Fruit fly (Drosophila melanogaster): ENCODE results near the gene CG15731.
A peak's percentile ranks its signal among the peaks of the same experiment; 100 is the strongest.

The CG15731 gene

DNA sequence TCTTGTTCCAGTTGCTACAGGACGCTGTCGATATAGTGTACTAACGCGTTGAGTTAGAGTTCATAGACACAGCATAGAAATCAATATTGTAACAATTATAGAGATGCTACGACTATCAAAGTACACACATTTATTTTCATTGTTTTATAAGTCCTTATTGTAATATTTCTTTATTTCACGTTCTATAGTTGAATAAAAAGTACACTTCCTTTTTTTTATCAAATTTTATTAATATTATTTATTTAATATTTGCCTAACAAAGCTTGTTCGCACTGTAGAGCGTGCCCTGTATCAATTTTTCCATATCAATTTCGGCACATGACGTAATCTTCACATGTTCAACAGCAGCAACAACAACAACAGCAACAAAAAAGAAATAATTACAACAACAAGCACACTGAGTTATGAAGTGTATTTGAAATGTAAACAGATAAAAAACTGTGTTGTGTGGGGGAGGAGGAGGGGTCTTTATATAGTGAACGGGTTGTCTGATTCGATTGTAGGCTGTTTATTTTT lies 16.4 kb upstream of the CG15731 start (continued):
- peak; percentile 21 for TF ChIP-seq CG4617 (GFP tag; optimal IDR thresholded peaks at IDR 0.05; ENCODE audit: borderline replicate concordance)
- TF ChIP-seq wdn (GFP tag; IDR thresholded peaks at IDR 0.05): no peak
- TF ChIP-seq CG3847 (GFP tag; IDR thresholded peaks at IDR 0.05): peak; percentile 80
- TF ChIP-seq CG17802 (tag; optimal IDR thresholded peaks at IDR 0.05): no peak
- no peak for TF ChIP-seq ftz-f1 (GFP tag; optimal IDR thresholded peaks at IDR 0.05)
- no peak for TF ChIP-seq sr (GFP tag; IDR thresholded peaks at IDR 0.05)
- no peak for TF ChIP-seq CG3995 (GFP tag; optimal IDR thresholded peaks at IDR 0.05)
- TF ChIP-seq CG15601 (tag; optimal IDR thresholded peaks at IDR 0.05): peak; percentile 72
- TF ChIP-seq CoRest (tag; optimal IDR thresholded peaks at IDR 0.05): peak; percentile 91
- TF ChIP-seq h (optimal IDR thresholded peaks at IDR 0.05): no peak
- no peak for TF ChIP-seq hb (GFP tag; IDR thresholded peaks at IDR 0.05; ENCODE audit: partially characterized antibody)
- no peak for TF ChIP-seq Kr (GFP tag; optimal IDR thresholded peaks at IDR 0.05)
- no peak for TF ChIP-seq ro (GFP tag; IDR thresholded peaks at IDR 0.05)
- peak; percentile 78 for TF ChIP-seq esg (GFP tag; conservative IDR thresholded peaks at IDR 0.05)
- TF ChIP-seq br (optimal IDR thresholded peaks at IDR 0.05): no peak
- peak; percentile 88; the same call in 1 of the 4 replicates for TF ChIP-seq chinmo (GFP tag; IDR thresholded peaks at IDR 0.05; ENCODE audit: partially characterized antibody)
- peak; percentile 39 for TF ChIP-seq CG17568 (GFP tag; optimal IDR thresholded peaks at IDR 0.05)
- peak; percentile 36 for TF ChIP-seq CG3407 (GFP tag; optimal IDR thresholded peaks at IDR 0.05)
- peak; percentile 51 for TF ChIP-seq CG11723 (GFP tag; optimal IDR thresholded peaks at IDR 0.05)
- no peak for TF ChIP-seq Myb (GFP tag; optimal IDR thresholded peaks at IDR 0.05)
- TF ChIP-seq CG9437 (GFP tag; optimal IDR thresholded peaks at IDR 0.05): peak; percentile 74
- peak; percentile 32 for TF ChIP-seq fd64A (GFP tag; optimal IDR thresholded peaks at IDR 0.05)
- TF ChIP-seq gsb (GFP tag; IDR thresholded peaks at IDR 0.05): peak; percentile 68
- TF ChIP-seq CG11093 (GFP tag; IDR thresholded peaks at IDR 0.05): peak; percentile 39; the same call in 1 of the 3 replicates
- peak in 1 of 2 experiments; percentile 58 for TF ChIP-seq insv (GFP tag; optimal IDR thresholded peaks at IDR 0.05)
- TF ChIP-seq CG13123 (GFP tag; optimal IDR thresholded peaks at IDR 0.05): no peak
- peak; percentile 76 for TF ChIP-seq bcd (GFP tag; optimal IDR thresholded peaks at IDR 0.05)
- TF ChIP-seq CG10274 (GFP tag; optimal IDR thresholded peaks at IDR 0.05): peak; percentile 39
- peak; percentile 58 for TF ChIP-seq CG18476 (GFP tag; optimal IDR thresholded peaks at IDR 0.05)
- no peak for TF ChIP-seq CG8478 (optimal IDR thresholded peaks at IDR 0.05)
- TF ChIP-seq CG15269 (tag; optimal IDR thresholded peaks at IDR 0.05): peak; percentile 92
- 0 out of 3 replicates have a peak, but pooled peaks have one; percentile 15 for TF ChIP-seq otp (GFP tag; IDR thresholded peaks at IDR 0.05)
- peak; percentile 53 for TF ChIP-seq ttk (GFP tag; IDR thresholded peaks at IDR 0.05)
- TF ChIP-seq CG14014 (GFP tag; IDR thresholded peaks at IDR 0.05): peak; percentile 76
- TF ChIP-seq Spps (tag; optimal IDR thresholded peaks at IDR 0.05): peak; percentile 14
- peak; percentile 35 for TF ChIP-seq CG6683 (GFP tag; optimal IDR thresholded peaks at IDR 0.05)
- TF ChIP-seq pnt (GFP tag; optimal IDR thresholded peaks at IDR 0.05): peak; percentile 14
- no peak for TF ChIP-seq Lhr (GFP tag; optimal IDR thresholded peaks at IDR 0.05)
- TF ChIP-seq so (GFP tag; IDR thresholded peaks at IDR 0.05): peak; percentile 82
- TF ChIP-seq Gsc (GFP tag; IDR thresholded peaks at IDR 0.05): no peak
- peak; percentile 89 for TF ChIP-seq CG8924 (tag; optimal IDR thresholded peaks at IDR 0.05)
- peak; percentile 75 for TF ChIP-seq scrt (GFP tag; optimal IDR thresholded peaks at IDR 0.05)
- peak; percentile 69 for TF ChIP-seq stc (GFP tag; IDR thresholded peaks at IDR 0.05)
- no peak for TF ChIP-seq Stat92E (GFP tag; optimal IDR thresholded peaks at IDR 0.05)
- peak in 1 of 3 experiments; percentile 75 for TF ChIP-seq lola (GFP tag; optimal IDR thresholded peaks at IDR 0.05)
- TF ChIP-seq pum (GFP tag; optimal IDR thresholded peaks at IDR 0.05): no peak
- TF ChIP-seq ap (GFP tag; IDR thresholded peaks at IDR 0.05): peak; percentile 39; the same call in 1 of the 2 replicates
- peak; percentile 81 for TF ChIP-seq CG6689 (GFP tag; IDR thresholded peaks at IDR 0.05)
- TF ChIP-seq CG10267 (tag; optimal IDR thresholded peaks at IDR 0.05): peak; percentile 72
- peak; percentile 63 for TF ChIP-seq Fer2 (tag; optimal IDR thresholded peaks at IDR 0.05)
- TF ChIP-seq CG31441 (GFP tag; IDR thresholded peaks at IDR 0.05): peak; percentile 85
